Worm (Caenorhabditis elegans): ENCODE data around the gene emc-1.

DNA sequence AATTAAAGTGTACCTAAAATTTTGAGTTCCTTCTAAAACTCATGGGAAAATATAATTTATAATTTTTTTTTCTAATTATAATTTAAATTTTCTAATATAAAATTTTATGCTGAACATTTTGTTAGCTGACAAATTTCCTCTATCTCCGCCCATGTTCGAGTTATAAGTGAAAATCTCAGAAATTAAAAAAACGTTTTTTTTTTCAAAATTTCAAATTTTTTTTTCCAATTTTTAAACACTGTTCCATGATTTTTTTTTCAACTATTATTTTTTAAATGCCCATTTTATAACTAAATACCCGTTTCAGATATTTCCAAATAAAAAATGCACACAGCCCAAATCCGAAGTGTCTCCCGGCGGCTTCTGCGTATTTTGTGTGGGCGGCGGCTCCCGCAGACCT is 18.8 kb upstream of the emc-1 start, which contains the start of gene Y51H7BR.8:
- TF ChIP-seq flt-1 (GFP tag; IDR thresholded peaks at IDR 0.05) (no peak), T22C8.4 (GFP tag; IDR thresholded peaks at IDR 0.05) (no peak), ztf-23 (GFP tag; IDR thresholded peaks at IDR 0.05) (no peak), klf-2 (GFP tag; conservative IDR thresholded peaks at IDR 0.05) (no peak), tab-1 (GFP tag; IDR thresholded peaks at IDR 0.05) (no peak), ztf-29 (GFP tag; IDR thresholded peaks at IDR 0.05) (no peak)

Measured in whole organism, midembryonic.